Worm (Caenorhabditis elegans) whole organism, mixed stage, embryonic: Measurements from ENCODE around the gene dnc-3.

ENCODE experiments used
- M03D4.4 ChIP-seq: sonication (generic microtip); optimal IDR thresholded peaks from 2 replicates; lab custom pipeline; 2017; ENCODE audit warnings: mild to moderate bottlenecking, missing genetic modification characterization, missing compliant biosample characterization
- bed-3 ChIP-seq: fragments of 200-800 bp; sonication (Bioruptor generic); optimal IDR thresholded peaks from 3 replicates; lab custom pipeline; 2018; ENCODE audit warnings: mild to moderate bottlenecking, missing genetic modification characterization, moderate library complexity, missing compliant biosample characterization
- blmp-1 ChIP-seq: fragments of 150-350 bp; optimal IDR thresholded peaks from 2 replicates; lab custom pipeline; 2014; ENCODE audit warnings: missing biosample characterization, missing genetic modification characterization
- ceh-39 ChIP-seq: fragments of 150-350 bp; optimal IDR thresholded peaks from 2 replicates; lab custom pipeline; 2014; ENCODE audit warnings: missing biosample characterization, missing genetic modification characterization
- ceh-43 ChIP-seq: fragments of 200-800 bp; sonication (Bioruptor generic); optimal IDR thresholded peaks from 2 replicates; lab custom pipeline; 2018; ENCODE audit warnings: mild to moderate bottlenecking, missing genetic modification characterization, moderate library complexity, missing compliant biosample characterization
- ceh-83 ChIP-seq: fragments of 200-800 bp; sonication (Bioruptor generic); optimal IDR thresholded peaks from 2 replicates; lab custom pipeline; 2018; ENCODE audit warnings: mild to moderate bottlenecking, missing genetic modification characterization, missing compliant biosample characterization
- cnd-1 ChIP-seq: fragments of 200-800 bp; sonication (Bioruptor generic); optimal IDR thresholded peaks from 2 replicates; lab custom pipeline; 2018; ENCODE audit warnings: mild to moderate bottlenecking, missing genetic modification characterization, missing compliant biosample characterization
- drap-1 ChIP-seq: fragments of 200-800 bp; sonication (Bioruptor generic); optimal IDR thresholded peaks from 3 replicates; lab custom pipeline; 2018; ENCODE audit warnings: mild to moderate bottlenecking, missing genetic modification characterization, missing compliant biosample characterization
- elt-1 ChIP-seq: sonication (generic microtip); optimal IDR thresholded peaks from 2 replicates; lab custom pipeline; 2017; ENCODE audit warnings: missing genetic modification characterization, mild to moderate bottlenecking, missing compliant biosample characterization, antibody characterized with exemption, moderate library complexity, borderline replicate concordance; ENCODE audit not compliant: insufficient read depth
- elt-3 ChIP-seq: fragments of 150-350 bp; optimal IDR thresholded peaks from 2 replicates; lab custom pipeline; 2014; ENCODE audit warnings: missing biosample characterization, missing genetic modification characterization
- flh-1 ChIP-seq: fragments of 200-800 bp; sonication (Bioruptor generic); optimal IDR thresholded peaks from 2 replicates; lab custom pipeline; 2018; ENCODE audit warnings: mild to moderate bottlenecking, missing genetic modification characterization, moderate library complexity, missing compliant biosample characterization
- ham-2 ChIP-seq: fragments of 200-800 bp; sonication (Bioruptor generic); optimal IDR thresholded peaks from 2 replicates; lab custom pipeline; 2018; ENCODE audit warnings: mild to moderate bottlenecking, missing genetic modification characterization, missing compliant biosample characterization
- hlh-1 ChIP-seq: fragments of 150-350 bp; optimal IDR thresholded peaks from 2 replicates; lab custom pipeline; 2014; ENCODE audit warnings: missing biosample characterization, missing genetic modification reagents, missing genetic modification characterization
- lin-13 ChIP-seq: fragments of 150-350 bp; optimal IDR thresholded peaks from 2 replicates; lab custom pipeline; 2014; ENCODE audit warnings: missing biosample characterization, missing genetic modification characterization
- lsy-2 ChIP-seq: fragments of 150-350 bp; optimal IDR thresholded peaks from 2 replicates; lab custom pipeline; 2014; ENCODE audit warnings: missing biosample characterization, missing genetic modification characterization
- mab-5 ChIP-seq: fragments of 150-350 bp; optimal IDR thresholded peaks from 2 replicates; lab custom pipeline; 2014; ENCODE audit warnings: missing biosample characterization, missing genetic modification characterization
- mep-1 ChIP-seq: fragments of 150-350 bp; optimal IDR thresholded peaks from 2 replicates; lab custom pipeline; 2017; ENCODE audit warnings: missing biosample characterization, missing genetic modification reagents, missing genetic modification characterization, inconsistent platforms
- mls-2 ChIP-seq: sonication (generic microtip); optimal IDR thresholded peaks from 2 replicates; lab custom pipeline; 2016; ENCODE audit warnings: mild to moderate bottlenecking, missing genetic modification characterization, moderate library complexity, missing compliant biosample characterization
- nhr-12 ChIP-seq: fragments of 150-350 bp; optimal IDR thresholded peaks from 2 replicates; lab custom pipeline; 2014; ENCODE audit warnings: missing biosample characterization, missing genetic modification characterization
- nhr-28 ChIP-seq: fragments of 150-350 bp; optimal IDR thresholded peaks from 2 replicates; lab custom pipeline; 2014; ENCODE audit warnings: missing biosample characterization, missing genetic modification characterization
- nhr-76 ChIP-seq: sonication (generic microtip); optimal IDR thresholded peaks from 2 replicates; lab custom pipeline; 2017; ENCODE audit warnings: missing biosample characterization, missing genetic modification characterization
- pha-4 ChIP-seq: fragments of 150-350 bp; optimal IDR thresholded peaks from 2 replicates; lab custom pipeline; 2018; ENCODE audit warnings: missing biosample characterization, missing genetic modification reagents, missing genetic modification characterization
- sem-2 ChIP-seq: fragments of 200-800 bp; sonication (Bioruptor generic); optimal IDR thresholded peaks from 2 replicates; lab custom pipeline; 2018; ENCODE audit warnings: mild to moderate bottlenecking, missing genetic modification characterization, missing compliant biosample characterization
- snpc-4 ChIP-seq: fragments of 150-350 bp; optimal IDR thresholded peaks from 2 replicates; lab custom pipeline; 2014; ENCODE audit warnings: missing biosample characterization, missing genetic modification characterization
- sptf-1 ChIP-seq: sonication (generic microtip); optimal IDR thresholded peaks from 2 replicates; lab custom pipeline; 2017; ENCODE audit warnings: mild to moderate bottlenecking, missing genetic modification characterization, moderate library complexity, missing compliant biosample characterization
- tbx-8 ChIP-seq: fragments of 200-800 bp; sonication (Bioruptor generic); optimal IDR thresholded peaks from 2 replicates; lab custom pipeline; 2018; ENCODE audit warnings: mild to moderate bottlenecking, missing genetic modification characterization, moderate library complexity, missing compliant biosample characterization
- unc-120 ChIP-seq: sonication (generic microtip); optimal IDR thresholded peaks from 2 replicates; lab custom pipeline; 2017; ENCODE audit warnings: missing genetic modification characterization, missing compliant biosample characterization; ENCODE audit not compliant: poor library complexity, severe bottlenecking
- unc-39 ChIP-seq: fragments of 150-350 bp; optimal IDR thresholded peaks from 2 replicates; lab custom pipeline; 2014; ENCODE audit warnings: missing biosample characterization, missing genetic modification characterization
- unc-62 ChIP-seq: fragments of 150-350 bp; optimal IDR thresholded peaks from 2 replicates; lab custom pipeline; 2014; ENCODE audit warnings: missing biosample characterization, missing genetic modification reagents, missing genetic modification characterization
- zip-8 ChIP-seq: fragments of 150-350 bp; optimal IDR thresholded peaks from 2 replicates; lab custom pipeline; 2014; ENCODE audit warnings: missing biosample characterization, missing genetic modification characterization
- ztf-11 ChIP-seq: fragments of 150-350 bp; optimal IDR thresholded peaks from 2 replicates; lab custom pipeline; 2014; ENCODE audit warnings: missing biosample characterization, missing genetic modification characterization

The dnc-3 gene

DNA sequence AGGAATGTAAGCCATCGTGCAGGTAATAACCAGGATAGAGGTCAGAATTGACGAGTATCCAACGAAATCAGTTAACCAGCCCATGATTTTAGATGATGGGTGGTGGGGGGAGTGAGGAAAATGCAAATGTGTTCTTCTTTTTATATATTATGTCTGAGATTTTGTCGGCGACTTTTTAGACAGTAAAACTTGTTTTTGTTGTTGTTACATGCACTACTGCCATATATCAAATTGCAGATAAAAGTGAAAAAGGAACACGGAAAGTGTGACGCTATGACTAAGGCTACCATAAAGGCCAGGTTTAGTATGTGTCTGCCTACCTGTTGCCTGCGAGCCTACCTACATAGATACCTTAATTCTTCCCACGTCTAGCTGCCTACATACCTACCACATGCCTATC lies 29.4 kb upstream of the dnc-3 start, which contains the start of gene col-72:
Gene col-72 (minus strand): TSS at position 101 of the 400 bp plus-strand sequence.
- TF ChIP-seq elt-1 (tag; lab: Kevin White, UChicago): no peak
- no peak for TF ChIP-seq ham-2 (GFP tag; lab: Kevin White, UChicago)
- no peak for TF ChIP-seq mab-5
- TF ChIP-seq tbx-8 (GFP tag; lab: Kevin White, UChicago): no peak
- TF ChIP-seq snpc-4 (tag; lab: Kevin White, UChicago): no peak
- no peak for TF ChIP-seq hlh-1 (tag; lab: Kevin White, UChicago)
- no peak for TF ChIP-seq unc-120
- no peak for TF ChIP-seq nhr-28 (tag; lab: Kevin White, UChicago)
- TF ChIP-seq unc-62 (GFP tag; lab: Kevin White, UChicago): no peak
- no peak for TF ChIP-seq mls-2 (tag; lab: Kevin White, UChicago)
- no peak for TF ChIP-seq M03D4.4 (tag; lab: Kevin White, UChicago)
- TF ChIP-seq ceh-39 (tag; lab: Kevin White, UChicago): no peak
- no peak for TF ChIP-seq elt-3 (tag; lab: Kevin White, UChicago)
- TF ChIP-seq pha-4: no peak
- TF ChIP-seq zip-8 (tag; lab: Kevin White, UChicago): no peak

DNA sequence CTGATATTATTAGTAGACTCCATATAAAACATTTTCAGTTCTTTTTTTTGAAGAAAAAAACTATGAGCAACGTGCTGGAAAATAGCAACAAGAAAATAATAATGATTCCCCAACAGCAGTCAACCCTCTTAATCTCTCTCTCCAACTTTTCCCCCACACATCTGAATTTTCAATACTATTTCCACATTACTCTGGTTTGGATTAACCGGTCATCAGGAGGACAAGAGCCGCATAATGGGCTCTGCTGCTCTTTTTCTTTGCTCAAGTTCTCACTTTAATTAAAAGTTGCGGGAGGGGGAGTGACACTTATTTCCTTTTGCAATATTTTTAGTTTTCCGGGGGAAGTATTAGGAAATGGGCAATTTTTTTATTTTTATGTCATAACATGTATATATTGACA lies 26.1 kb upstream of the dnc-3 start:
- TF ChIP-seq mep-1 (tag; lab: Kevin White, UChicago) (no peak), sem-2 (GFP tag; lab: Kevin White, UChicago) (no peak), nhr-12 (tag; lab: Kevin White, UChicago) (no peak), ceh-39 (tag; lab: Kevin White, UChicago) (no peak), pha-4 (no peak), hlh-1 (tag; lab: Kevin White, UChicago) (no peak), zip-8 (tag; lab: Kevin White, UChicago) (no peak), nhr-76 (no peak), mab-5 (no peak), unc-39 (tag; lab: Kevin White, UChicago) (no peak), ceh-43 (GFP tag; lab: Kevin White, UChicago) (no peak), snpc-4 (tag; lab: Kevin White, UChicago) (no peak), elt-1 (tag; lab: Kevin White, UChicago) (no peak), ham-2 (GFP tag; lab: Kevin White, UChicago) (no peak), ztf-11 (tag; lab: Kevin White, UChicago) (no peak)

DNA sequence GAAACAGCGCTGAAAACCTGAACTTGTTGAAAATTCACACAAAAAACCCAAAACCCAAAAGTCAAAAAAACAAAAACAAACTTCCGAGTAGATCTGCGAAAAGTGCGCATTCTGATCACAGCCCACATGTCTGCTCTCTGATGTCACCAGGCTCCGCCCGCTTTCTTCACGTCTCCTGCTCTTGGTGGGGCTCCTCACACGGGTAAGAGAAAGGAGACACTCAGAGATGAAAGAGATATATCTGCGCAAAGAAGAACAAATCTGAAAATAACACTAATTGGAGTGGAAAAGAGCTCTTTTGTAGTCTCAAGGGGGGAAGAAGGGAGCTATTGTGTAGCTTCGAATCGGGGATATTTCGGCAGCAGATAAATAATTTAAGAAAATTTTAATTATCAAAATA lies 25.3 kb upstream of the dnc-3 start, which contains the start of gene ncs-6:
Gene ncs-6 (minus strand): TSS at position 261 of the 400 bp plus-strand sequence.
- TF ChIP-seq mab-5 (no peak), ham-2 (GFP tag; lab: Kevin White, UChicago) (no peak), pha-4 (no peak), ceh-43 (GFP tag; lab: Kevin White, UChicago) (no peak), lin-13 (tag; lab: Kevin White, UChicago) (no peak), hlh-1 (tag; lab: Kevin White, UChicago) (no peak), snpc-4 (tag; lab: Kevin White, UChicago) (no peak), lsy-2 (tag; lab: Kevin White, UChicago) (no peak), mls-2 (tag; lab: Kevin White, UChicago) (no peak), flh-1 (GFP tag; lab: Kevin White, UChicago) (no peak), bed-3 (GFP tag; lab: Kevin White, UChicago) (no peak), nhr-12 (tag; lab: Kevin White, UChicago) (no peak), drap-1 (GFP tag; lab: Kevin White, UChicago) (no peak), nhr-76 (no peak), blmp-1 (tag; lab: Kevin White, UChicago) (no peak)

DNA sequence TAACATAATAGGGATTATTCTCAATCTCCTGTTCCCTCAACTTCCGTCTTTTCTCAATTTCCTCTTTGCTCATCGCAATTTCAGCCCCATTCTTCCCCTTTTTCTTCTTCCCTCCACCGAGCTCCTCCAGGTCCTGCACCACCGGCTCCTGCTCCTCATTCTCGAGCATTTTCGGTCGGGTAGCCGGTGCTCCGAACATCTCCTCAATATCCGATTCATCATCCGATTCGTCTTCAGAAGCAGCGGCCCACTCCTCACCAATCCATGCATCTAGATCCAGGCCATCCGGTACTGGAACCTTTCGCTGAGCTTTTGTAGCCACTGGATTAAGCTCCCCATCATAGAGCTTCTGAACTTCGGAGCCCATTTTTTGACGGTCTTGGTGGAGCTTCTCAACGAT lies 13.4 kb upstream of the dnc-3 start:
- TF ChIP-seq unc-120: no peak
- TF ChIP-seq ceh-43 (GFP tag; lab: Kevin White, UChicago): no peak
- no peak for TF ChIP-seq cnd-1 (tag; lab: Kevin White, UChicago)
- no peak for TF ChIP-seq ceh-83 (GFP tag; lab: Kevin White, UChicago)

DNA sequence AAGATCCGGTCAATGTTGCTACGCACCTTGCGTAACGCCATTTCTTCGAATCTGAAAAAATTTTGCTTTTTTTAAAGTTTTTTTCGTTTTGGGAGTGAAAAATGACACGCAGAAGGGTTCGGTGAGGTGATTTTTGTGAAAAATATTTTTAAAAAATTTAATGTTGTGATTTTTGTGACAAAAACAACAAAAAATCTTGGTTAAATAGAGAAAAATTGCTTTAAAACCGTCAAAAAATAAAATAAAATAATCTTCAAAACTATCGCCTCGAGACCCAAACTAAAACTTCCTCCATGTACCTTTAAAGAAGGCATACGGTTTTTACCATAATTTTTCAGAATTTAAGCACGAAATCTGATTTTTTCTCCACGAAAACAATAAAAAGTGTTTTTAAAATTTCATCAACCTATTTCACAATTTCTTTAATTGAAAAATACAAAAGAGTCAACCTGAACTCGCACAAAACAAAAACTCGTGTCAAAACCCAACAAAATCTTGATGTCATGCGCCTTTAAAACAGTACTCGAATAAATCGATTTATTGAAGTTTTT lies 7.1 kb upstream of the dnc-3 start, which contains the start of gene apd-3:
Gene apd-3 (minus strand): TSS at position 51 of the 551 bp plus-strand sequence.
- TF ChIP-seq sptf-1 (tag; lab: Kevin White, UChicago): no peak
- TF ChIP-seq, all 35 proteins: peak for 0
